Worm (Caenorhabditis elegans) whole organism, L2 larva: Measurements from ENCODE around the gene F42C5.6.

Source experiments
- C34F6.9 ChIP-seq: fragments of 150-350 bp; optimal IDR thresholded peaks from 2 replicates; lab custom pipeline; 2014; ENCODE audit warnings: missing biosample characterization, missing genetic modification characterization
- F13H6.1 ChIP-seq: sonication (generic microtip); optimal IDR thresholded peaks from 2 replicates; lab custom pipeline; 2016; ENCODE audit warnings: missing genetic modification characterization, missing compliant biosample characterization
- R02D3.7 ChIP-seq: fragments of 150-350 bp; optimal IDR thresholded peaks from 2 replicates; lab custom pipeline; 2014; ENCODE audit warnings: missing biosample characterization, missing genetic modification characterization
- Y55F3AM.14 ChIP-seq: fragments of 200-800 bp; sonication (Bioruptor generic); optimal IDR thresholded peaks from 2 replicates; lab custom pipeline; 2018; ENCODE audit warnings: mild to moderate bottlenecking, missing genetic modification characterization, missing compliant biosample characterization
- ZK546.5 ChIP-seq: sonication (generic microtip); optimal IDR thresholded peaks from 2 replicates; lab custom pipeline; 2017; ENCODE audit warnings: missing biosample characterization, missing genetic modification characterization
- alr-1 ChIP-seq: fragments of 150-350 bp; optimal IDR thresholded peaks from 2 replicates; lab custom pipeline; 2014; ENCODE audit warnings: missing biosample characterization, missing genetic modification characterization
- aly-2 ChIP-seq: fragments of 150-350 bp; optimal IDR thresholded peaks from 2 replicates; lab custom pipeline; 2014; ENCODE audit warnings: missing biosample characterization, missing genetic modification characterization
- blmp-1 ChIP-seq: sonication (generic microtip); optimal IDR thresholded peaks from 2 replicates; lab custom pipeline; 2017; ENCODE audit warnings: missing genetic modification characterization, mild to moderate bottlenecking, missing compliant biosample characterization, antibody characterized with exemption, moderate library complexity; ENCODE audit not compliant: insufficient read depth
- egl-27 ChIP-seq: sonication (generic microtip); optimal IDR thresholded peaks from 3 replicates; lab custom pipeline; 2017; ENCODE audit warnings: missing biosample characterization, missing genetic modification reagents, missing genetic modification characterization
- elt-1 ChIP-seq: fragments of 150-350 bp; optimal IDR thresholded peaks from 2 replicates; lab custom pipeline; 2014; ENCODE audit warnings: missing biosample characterization, missing genetic modification characterization
- elt-3 ChIP-seq: sonication (generic microtip); optimal IDR thresholded peaks from 2 replicates; lab custom pipeline; 2017; ENCODE audit warnings: missing biosample characterization, missing genetic modification characterization
- gmeb-1 ChIP-seq: fragments of 150-350 bp; optimal IDR thresholded peaks from 2 replicates; lab custom pipeline; 2014; ENCODE audit warnings: missing biosample characterization, missing genetic modification characterization
- lin-11 ChIP-seq: fragments of 150-350 bp; sonication (generic microtip); optimal IDR thresholded peaks from 2 replicates; lab custom pipeline; 2014; ENCODE audit warnings: missing biosample characterization, missing genetic modification characterization, inconsistent platforms, mixed read lengths
- lin-39 ChIP-seq: fragments of 150-350 bp; optimal IDR thresholded peaks from 2 replicates; lab custom pipeline; 2014; ENCODE audit warnings: missing biosample characterization, missing genetic modification reagents, missing genetic modification characterization
- lsy-2 ChIP-seq, 2 experiments: fragments of 150-350 bp in 1 of 2; sonication (generic microtip) in 1 of 2; optimal IDR thresholded peaks; 2 replicates each; lab custom pipeline; 2014 to 2017; ENCODE audit warnings: missing biosample characterization in 2 of 2, missing genetic modification characterization in 2 of 2
- mab-5 ChIP-seq: fragments of 150-350 bp; optimal IDR thresholded peaks from 2 replicates; lab custom pipeline; 2014; ENCODE audit warnings: missing biosample characterization, missing genetic modification characterization
- mdl-1 ChIP-seq, 2 experiments: fragments of 150-350 bp in 1 of 2; sonication (generic microtip) in 1 of 2; optimal IDR thresholded peaks; 2 replicates each; lab custom pipeline; 2017; ENCODE audit warnings: missing biosample characterization in 2 of 2, missing genetic modification characterization in 2 of 2
- nhr-10 ChIP-seq: sonication (generic microtip); optimal IDR thresholded peaks from 2 replicates; lab custom pipeline; 2017; ENCODE audit warnings: missing biosample characterization, missing genetic modification characterization
- nhr-11 ChIP-seq: fragments of 150-350 bp; optimal IDR thresholded peaks from 2 replicates; lab custom pipeline; 2014; ENCODE audit warnings: missing biosample characterization, missing genetic modification characterization
- nhr-12 ChIP-seq: fragments of 150-350 bp; optimal IDR thresholded peaks from 2 replicates; lab custom pipeline; 2014; ENCODE audit warnings: missing biosample characterization, missing genetic modification characterization
- nhr-129 ChIP-seq: fragments of 150-350 bp; optimal IDR thresholded peaks from 2 replicates; lab custom pipeline; 2014; ENCODE audit warnings: missing biosample characterization, missing genetic modification characterization
- nhr-23 ChIP-seq: fragments of 150-350 bp; optimal IDR thresholded peaks from 2 replicates; lab custom pipeline; 2014; ENCODE audit warnings: missing biosample characterization, missing genetic modification reagents, missing genetic modification characterization
- nhr-237 ChIP-seq: fragments of 150-350 bp; optimal IDR thresholded peaks from 2 replicates; lab custom pipeline; 2014; ENCODE audit warnings: missing biosample characterization, missing genetic modification characterization
- nhr-25 ChIP-seq: fragments of 150-350 bp; sonication (generic microtip); optimal IDR thresholded peaks from 3 replicates; lab custom pipeline; 2014; ENCODE audit warnings: missing biosample characterization, missing genetic modification characterization
- nhr-6 ChIP-seq: fragments of 150-350 bp; optimal IDR thresholded peaks from 2 replicates; lab custom pipeline; 2014; ENCODE audit warnings: missing biosample characterization, missing genetic modification characterization
- peb-1 ChIP-seq: fragments of 150-350 bp; optimal IDR thresholded peaks from 2 replicates; lab custom pipeline; 2014; ENCODE audit warnings: missing biosample characterization, missing genetic modification characterization
- sem-4 ChIP-seq: fragments of 150-350 bp; optimal IDR thresholded peaks from 2 replicates; lab custom pipeline; 2014; ENCODE audit warnings: missing biosample characterization, missing genetic modification reagents, missing genetic modification characterization
- skn-1 ChIP-seq: sonication (generic microtip); optimal IDR thresholded peaks from 2 replicates; lab custom pipeline; 2017; ENCODE audit warnings: missing biosample characterization, missing genetic modification characterization
- snpc-4 ChIP-seq: fragments of 150-350 bp; optimal IDR thresholded peaks from 2 replicates; lab custom pipeline; 2014; ENCODE audit warnings: missing biosample characterization, missing genetic modification characterization
- unc-39 ChIP-seq: fragments of 150-350 bp; optimal IDR thresholded peaks from 2 replicates; lab custom pipeline; 2014; ENCODE audit warnings: missing biosample characterization, missing genetic modification characterization
- unc-62 ChIP-seq: fragments of 150-350 bp; optimal IDR thresholded peaks from 2 replicates; lab custom pipeline; 2014; ENCODE audit warnings: missing biosample characterization, missing genetic modification reagents, missing genetic modification characterization
- zag-1 ChIP-seq: fragments of 150-350 bp; optimal IDR thresholded peaks from 2 replicates; lab custom pipeline; 2014; ENCODE audit warnings: missing biosample characterization, missing genetic modification characterization
- ztf-1 ChIP-seq: fragments of 200-800 bp; sonication (Bioruptor generic); conservative IDR thresholded peaks from 2 replicates; pipeline ENCODE4 v1.3.6; 2022; ENCODE audit warnings: missing genetic modification characterization, missing compliant biosample characterization
- ztf-11 ChIP-seq: sonication (generic microtip); optimal IDR thresholded peaks from 2 replicates; lab custom pipeline; 2017; ENCODE audit warnings: missing biosample characterization, missing genetic modification characterization
- ztf-4 ChIP-seq: fragments of 150-350 bp; optimal IDR thresholded peaks from 2 replicates; lab custom pipeline; 2014; ENCODE audit warnings: missing biosample characterization, missing genetic modification characterization

Gene F42C5.6

DNA sequence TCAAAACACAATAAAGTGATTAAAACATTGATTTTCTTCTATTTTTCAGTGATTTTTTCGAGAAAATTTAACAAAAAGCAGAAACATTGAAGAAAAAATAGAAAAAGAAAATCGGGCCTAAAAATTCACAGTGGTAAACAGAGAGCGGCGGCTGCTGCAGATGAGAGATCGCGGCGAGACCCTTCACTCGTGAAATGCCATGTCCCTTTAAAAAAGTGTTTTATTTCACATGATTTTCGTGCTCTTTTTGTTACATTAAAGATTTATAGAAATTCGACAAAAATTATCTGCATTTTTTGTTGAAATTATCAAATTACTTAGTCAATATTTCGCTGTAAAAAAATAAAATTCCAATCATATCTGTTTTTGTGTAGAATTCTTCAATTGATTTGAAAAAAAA, 5.1 kb upstream of the F42C5.6 start (continued):
- TF ChIP-seq nhr-12 (tag; lab: Kevin White, UChicago): no peak
- peak; percentile 26 for TF ChIP-seq blmp-1
- TF ChIP-seq, all 48 proteins: peak for 16

ce11 chrIV:7313397-7313910, 4.6 kb upstream of the F42C5.6 start, which contains the start of gene rps-8:
Gene rps-8, minus strand, starts transcription at chrIV:7313860.
- TF ChIP-seq nhr-129 (tag; lab: Kevin White, UChicago) (no peak), nhr-11 (tag; lab: Kevin White, UChicago) (no peak), ZK546.5 (tag; lab: Kevin White, UChicago) (no peak), blmp-1 (no peak), ztf-4 (tag; lab: Kevin White, UChicago) (no peak), R02D3.7 (tag; lab: Kevin White, UChicago) (no peak), zag-1 (no peak), sem-4 (no peak), egl-27 (tag; lab: Kevin White, UChicago) (no peak), nhr-237 (tag; lab: Kevin White, UChicago) (no peak), nhr-12 (tag; lab: Kevin White, UChicago) (no peak), snpc-4 (tag; lab: Kevin White, UChicago) (no peak), elt-3 (tag; lab: Kevin White, UChicago) (no peak), unc-62 (GFP tag; lab: Kevin White, UChicago) (no peak), skn-1 (tag; lab: Kevin White, UChicago) (no peak), nhr-25 (tag; lab: Kevin White, UChicago) (no peak), C34F6.9 (tag; lab: Kevin White, UChicago) (no peak), nhr-10 (tag; lab: Kevin White, UChicago) (no peak), lin-11 (tag; lab: Kevin White, UChicago) (no peak), ztf-1 (GFP tag; lab: Robert Waterston, UW) (no peak)

DNA sequence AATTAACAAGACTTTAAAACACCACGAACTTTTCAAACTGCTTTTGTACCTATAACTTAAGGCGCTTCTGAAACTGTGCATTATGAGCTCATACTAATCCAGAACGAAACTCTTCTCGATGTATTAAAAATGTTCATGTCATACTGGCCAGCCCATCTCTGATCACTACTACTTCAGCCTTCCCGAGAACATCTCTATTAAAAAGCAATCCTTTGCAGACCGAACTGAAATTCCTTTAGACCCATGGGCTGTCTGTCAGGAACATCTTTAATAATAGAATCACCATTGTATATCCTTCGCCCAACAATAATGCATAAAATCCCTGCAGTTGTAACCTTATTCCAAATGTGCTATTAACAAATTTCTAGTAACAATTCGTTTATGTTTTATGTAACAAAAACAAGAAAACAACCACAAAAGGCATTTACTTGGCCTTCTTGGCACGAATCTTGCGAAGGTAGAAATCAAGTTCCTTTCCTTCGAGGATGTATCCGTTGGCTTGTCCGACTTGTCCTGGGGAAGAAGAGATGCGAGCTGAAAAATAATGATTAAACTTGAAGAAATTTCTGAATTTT, 3.8 kb upstream of the F42C5.6 start:
- TF ChIP-seq R02D3.7 (tag; lab: Kevin White, UChicago): no peak
- no peak for TF ChIP-seq elt-1
- no peak for TF ChIP-seq mdl-1 (tag; optimal IDR thresholded peaks at IDR 0.05; lab: Kevin White, UChicago)
- TF ChIP-seq F13H6.1: no peak
- no peak for TF ChIP-seq nhr-237 (tag; lab: Kevin White, UChicago)
- TF ChIP-seq blmp-1: no peak
- TF ChIP-seq lin-39: no peak
- TF ChIP-seq lsy-2 (tag; optimal IDR thresholded peaks at IDR 0.05; lab: Kevin White, UChicago): no peak
- no peak for TF ChIP-seq nhr-129 (tag; lab: Kevin White, UChicago)
- no peak for TF ChIP-seq ZK546.5 (tag; lab: Kevin White, UChicago)
- no peak for TF ChIP-seq nhr-23 (tag; lab: Kevin White, UChicago)
- no peak for TF ChIP-seq elt-3 (tag; lab: Kevin White, UChicago)
- TF ChIP-seq gmeb-1: no peak
- TF ChIP-seq egl-27 (tag; lab: Kevin White, UChicago): no peak
- TF ChIP-seq Y55F3AM.14 (GFP tag; lab: Kevin White, UChicago): no peak
- no peak for TF ChIP-seq skn-1 (tag; lab: Kevin White, UChicago)
- TF ChIP-seq ztf-11 (tag; lab: Kevin White, UChicago): no peak
- no peak for TF ChIP-seq C34F6.9 (tag; lab: Kevin White, UChicago)
- TF ChIP-seq aly-2: no peak
- TF ChIP-seq nhr-6 (tag; lab: Kevin White, UChicago): no peak

- TF ChIP-seq peb-1 (no peak), snpc-4 (tag; lab: Kevin White, UChicago) (no peak), alr-1 (no peak), mab-5 (no peak)
Observed at ce11 chrIV:7310842-7311241, 2.0 kb upstream of the F42C5.6 start.

DNA sequence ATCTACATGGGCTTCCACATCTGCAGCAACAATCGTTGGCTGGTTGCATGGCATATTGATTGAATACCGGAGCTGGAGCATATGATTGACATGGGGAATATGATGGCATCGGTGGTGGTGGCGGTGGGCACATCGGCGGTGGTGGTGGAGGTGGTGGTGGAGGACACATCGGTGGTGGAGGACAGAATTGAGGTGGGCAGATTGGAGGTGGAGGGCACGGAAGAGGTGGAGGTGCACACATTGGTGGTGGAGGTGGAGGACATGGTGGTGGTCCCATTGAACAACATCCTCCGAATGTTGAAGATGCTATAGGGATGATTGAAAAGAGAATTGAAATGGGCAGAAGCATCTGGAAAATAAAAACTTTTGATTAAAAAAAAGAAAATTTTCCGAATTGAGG, 1.5 kb upstream of the F42C5.6 start, which contains the start of gene grl-4:
Gene grl-4 (minus strand): TSS at position 351 of the 400 bp plus-strand sequence.
- no peak for TF ChIP-seq unc-39 (tag; lab: Kevin White, UChicago)
- peak; percentile 3 for TF ChIP-seq Y55F3AM.14 (GFP tag; lab: Kevin White, UChicago)
- TF ChIP-seq, all 48 proteins: peak for 1
